Worm (Caenorhabditis elegans): ENCODE measurements around the gene Y37E11B.7.

Gene Y37E11B.7

DNA sequence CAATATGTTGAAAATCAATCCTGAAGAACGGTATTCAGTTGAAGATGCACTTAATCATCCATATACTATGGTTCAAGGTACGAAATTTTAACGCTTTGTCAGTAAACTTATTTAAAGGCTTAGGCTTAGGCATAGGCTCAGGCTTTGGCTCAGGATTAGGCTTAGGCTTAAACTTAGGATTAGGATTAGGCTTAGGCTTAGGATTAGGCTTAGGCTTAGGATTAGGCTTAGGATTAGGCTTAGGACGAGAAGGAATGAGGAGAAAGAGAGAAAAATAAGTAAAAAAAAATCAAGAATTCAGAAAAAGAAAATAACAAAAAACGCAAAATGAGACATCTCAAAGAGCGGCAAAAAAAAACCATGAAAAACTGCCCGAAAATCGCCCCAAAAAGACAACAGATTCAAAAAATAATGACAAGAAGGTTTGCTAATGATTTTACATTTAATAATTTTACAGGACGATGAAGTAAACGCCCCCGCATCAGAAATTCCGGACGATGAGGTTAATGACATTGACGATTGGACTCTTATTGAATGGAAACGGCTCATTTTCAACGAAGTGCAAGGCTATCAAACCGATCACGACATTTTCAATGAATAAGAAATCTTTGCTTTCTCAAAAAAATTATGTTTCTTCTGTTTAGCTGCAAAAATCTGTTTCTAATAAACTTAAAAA is 8.7 kb upstream of the Y37E11B.7 start:
- TF ChIP-seq tlf-1 (GFP tag; optimal IDR thresholded peaks at IDR 0.05) (peak; percentile 44), repo-1 (tag; optimal IDR thresholded peaks at IDR 0.05) (peak; percentile 68), atf-7 (tag; optimal IDR thresholded peaks at IDR 0.05) (no peak), tbp1 (GFP tag; optimal IDR thresholded peaks at IDR 0.05) (no peak), madf-10 (tag; optimal IDR thresholded peaks at IDR 0.05) (peak; percentile 1), Y53G8AR.9 (GFP tag; conservative IDR thresholded peaks at IDR 0.05) (peak; percentile 31; the same call in 1 of the 2 replicates), cebp-1 (GFP tag; IDR thresholded peaks at IDR 0.05) (no peak), cebp-1 (tag; optimal IDR thresholded peaks at IDR 0.05) (peak; percentile 12), K11D2.4 (GFP tag; IDR thresholded peaks at IDR 0.05) (no peak), lin-26 (GFP tag; IDR thresholded peaks at IDR 0.05) (no peak)

- no peak for TF ChIP-seq mcd-1 (GFP tag; IDR thresholded peaks at IDR 0.05)
- TF ChIP-seq ccch-3 (GFP tag; optimal IDR thresholded peaks at IDR 0.05) = no peak
- no peak for TF ChIP-seq ceh-40 (GFP tag; IDR thresholded peaks at IDR 0.05)
- TF ChIP-seq rpc-1 (optimal IDR thresholded peaks at IDR 0.05) = no peak
- TF ChIP-seq rpc-1 (tag; optimal IDR thresholded peaks at IDR 0.05) = no peak
- no peak for TF ChIP-seq B0261.1 (tag; optimal IDR thresholded peaks at IDR 0.05)
- no peak for TF ChIP-seq F57A8.1 (GFP tag; optimal IDR thresholded peaks at IDR 0.05)
- peak; percentile 28 for TF ChIP-seq nhr-80 (tag; optimal IDR thresholded peaks at IDR 0.05)
- TF ChIP-seq cebp-1 (GFP tag; IDR thresholded peaks at IDR 0.05) = no peak
- TF ChIP-seq cebp-1 (tag; optimal IDR thresholded peaks at IDR 0.05) = peak; percentile 49
- TF ChIP-seq hmg-1.2 (GFP tag; IDR thresholded peaks at IDR 0.05) = no peak
- TF ChIP-seq F49E8.2 (tag; optimal IDR thresholded peaks at IDR 0.05; ENCODE audit: insufficient read depth) = no peak
- TF ChIP-seq Y53G8AR.9 (GFP tag; conservative IDR thresholded peaks at IDR 0.05) = no peak
- TF ChIP-seq zfh-2 (GFP tag; conservative IDR thresholded peaks at IDR 0.05) = no peak
- no peak for TF ChIP-seq hlh-12 (tag; optimal IDR thresholded peaks at IDR 0.05)
- TF ChIP-seq hsf-1 (GFP tag; IDR thresholded peaks at IDR 0.05) = no peak
- TF ChIP-seq tlf-1 (GFP tag; optimal IDR thresholded peaks at IDR 0.05) = no peak
- TF ChIP-seq snpc-4 (GFP tag; optimal IDR thresholded peaks at IDR 0.05) = no peak
- no peak for TF ChIP-seq snpc-4 (tag; optimal IDR thresholded peaks at IDR 0.05)
- TF ChIP-seq sptf-2 (GFP tag; optimal IDR thresholded peaks at IDR 0.05) = no peak
- TF ChIP-seq nfya-1 (tag; optimal IDR thresholded peaks at IDR 0.05; ENCODE audit: borderline replicate concordance, insufficient read depth) = no peak
- peak in 1 of 2 experiments; percentile 11 for TF ChIP-seq let-607 (tag; optimal IDR thresholded peaks at IDR 0.05)
- no peak for TF ChIP-seq lin-35 (GFP tag; optimal IDR thresholded peaks at IDR 0.05)
These were observed 6.4 kb upstream of the Y37E11B.7 start, which contains the start of the genes Y37E11B.10 and kgb-2 for ce11 chrIV:3606285-3606834. TSS of gene Y37E11B.10 (minus strand) at chrIV:3606466. TSS of gene kgb-2 (plus strand) at chrIV:3606784.

ce11 chrIV:3604104-3604503 is 4.1 kb upstream of the Y37E11B.7 start:
- TF ChIP-seq zfh-2 (GFP tag; conservative IDR thresholded peaks at IDR 0.05) (peak; percentile 78), Y53G8AR.9 (GFP tag; conservative IDR thresholded peaks at IDR 0.05) (no peak), egrh-3 (GFP tag; IDR thresholded peaks at IDR 0.05) (peak; percentile 55; the same call in 1 of the 2 replicates), dox-1 (GFP tag; IDR thresholded peaks at IDR 0.05) (peak; percentile 12; the same call in 1 of the 2 replicates), attf-6 (GFP tag; IDR thresholded peaks at IDR 0.05) (no peak)

- TF ChIP-seq egrh-3 (GFP tag; IDR thresholded peaks at IDR 0.05) (peak; percentile 23; the same call in 1 of the 2 replicates), zfh-2 (GFP tag; conservative IDR thresholded peaks at IDR 0.05) (peak; percentile 72), F33H1.4 (GFP tag; IDR thresholded peaks at IDR 0.05) (no peak), C06A6.2 (GFP tag; conservative IDR thresholded peaks at IDR 0.05) (no peak), D2030.7 (GFP tag; IDR thresholded peaks at IDR 0.05) (no peak), F23B12.7 (tag; optimal IDR thresholded peaks at IDR 0.05; ENCODE audit: insufficient read depth) (no peak), ztf-3 (GFP tag; optimal IDR thresholded peaks at IDR 0.05) (no peak), F57C9.4 (tag; optimal IDR thresholded peaks at IDR 0.05) (no peak), attf-6 (GFP tag; IDR thresholded peaks at IDR 0.05) (no peak), ceh-27 (GFP tag; optimal IDR thresholded peaks at IDR 0.05) (no peak), ccch-3 (GFP tag; optimal IDR thresholded peaks at IDR 0.05) (no peak), sea-2 (GFP tag; IDR thresholded peaks at IDR 0.05) (no peak), dpl-1 (GFP tag; optimal IDR thresholded peaks at IDR 0.05) (no peak)
These were observed 1.9 kb upstream of the Y37E11B.7 start for ce11 chrIV:3601846-3602245.
